Fruit fly (Drosophila melanogaster) whole organism, pupa: ENCODE results near the gene trh.

Source experiments
- CG12605 ChIP-seq: fragments of 200-800 bp; sonication (Bioruptor generic); IDR thresholded peaks from 2 replicates; pipeline ENCODE4 v1.3.6; 2022; ENCODE audit warnings: missing biosample characterization, missing genetic modification characterization
- CG15710 ChIP-seq: fragments of 200-800 bp; sonication (Bioruptor generic); optimal IDR thresholded peaks from 2 replicates; lab custom pipeline; 2018; ENCODE audit warnings: missing biosample characterization, mild to moderate bottlenecking, missing genetic modification characterization, moderate library complexity
- CG4496 ChIP-seq: fragments of 200-800 bp; sonication (Bioruptor generic); IDR thresholded peaks from 3 replicates; pipeline ENCODE4 v1.3.6; 2022; ENCODE audit warnings: missing biosample characterization, missing genetic modification characterization
- D1 ChIP-seq: fragments of 200-800 bp; sonication (Bioruptor generic); optimal IDR thresholded peaks from 2 replicates; lab custom pipeline; 2018; ENCODE audit warnings: missing biosample characterization, mild to moderate bottlenecking, missing genetic modification characterization, moderate library complexity
- EcR ChIP-seq: fragments of 200-800 bp; sonication (Bioruptor generic); optimal IDR thresholded peaks from 3 replicates; lab custom pipeline; 2019; ENCODE audit warnings: missing biosample characterization, missing genetic modification characterization, mild to moderate bottlenecking, moderate library complexity, missing genetic modification reagents
- Snoo ChIP-seq: fragments of 200-800 bp; sonication (Bioruptor generic); optimal IDR thresholded peaks from 3 replicates; lab custom pipeline; 2017; ENCODE audit warnings: missing biosample characterization, mild to moderate bottlenecking, missing genetic modification characterization, inconsistent platforms
- fd96Ca ChIP-seq: fragments of 200-800 bp; sonication (Bioruptor generic); IDR thresholded peaks from 3 replicates; pipeline ENCODE4 v1.3.6; 2022; ENCODE audit warnings: missing biosample characterization, missing genetic modification characterization

Gene trh

dm6 chr3L:316784-317183 lies 75.6 kb downstream of the trh start, which contains the start of gene ddbt:
Gene ddbt, plus strand, starts transcription at chr3L:317084.
- TF ChIP-seq CG12605 (no peak), EcR (GFP tag; lab: Kevin White, UChicago) (no peak), D1 (tag; lab: Kevin White, UChicago) (no peak), fd96Ca (GFP tag; lab: Robert Waterston, UW) (no peak), CG4496 (GFP tag; lab: Robert Waterston, UW) (no peak), Snoo (no peak), CG15710 (tag; lab: Kevin White, UChicago) (no peak)
